Fruit fly (Drosophila melanogaster) whole organism, embryonic: ENCODE measurements around the gene BBS1.

ENCODE experiments used
- CG12299 ChIP-seq: fragments of 200-800 bp; sonication (Bioruptor generic); optimal IDR thresholded peaks from 2 replicates; lab custom pipeline; 2018; ENCODE audit warnings: missing biosample characterization, mild to moderate bottlenecking, missing genetic modification characterization
- CG13894 ChIP-seq: fragments of 200-800 bp; sonication (Bioruptor generic); optimal IDR thresholded peaks from 3 replicates; lab custom pipeline; 2018; ENCODE audit warnings: missing biosample characterization, mild to moderate bottlenecking, missing genetic modification characterization, moderate library complexity
- CG3838 ChIP-seq: fragments of 200-800 bp; sonication (Bioruptor generic); optimal IDR thresholded peaks from 3 replicates; lab custom pipeline; 2016; ENCODE audit warnings: missing biosample characterization, missing genetic modification characterization
- CG42726 ChIP-seq: fragments of 200-800 bp; sonication (Bioruptor generic); IDR thresholded peaks from 2 replicates; pipeline ENCODE4 v1.3.6; 2022; ENCODE audit warnings: missing biosample characterization, missing genetic modification characterization; ENCODE audit not compliant: partially characterized antibody
- Hmr ChIP-seq: fragments of 200-800 bp; sonication (Bioruptor generic); optimal IDR thresholded peaks from 3 replicates; lab custom pipeline; 2017; ENCODE audit warnings: mild to moderate bottlenecking, missing biosample characterization, missing genetic modification reagents, missing genetic modification characterization
- Spps ChIP-seq: fragments of 200-800 bp; sonication (Bioruptor generic); optimal IDR thresholded peaks from 2 replicates; lab custom pipeline; 2018; ENCODE audit warnings: missing biosample characterization, mild to moderate bottlenecking, missing genetic modification characterization
- eve ChIP-seq, 2 experiments: fragments of >200 bp; optimal IDR thresholded peaks; 2 replicates each; lab custom pipeline; 2017; ENCODE audit warnings: missing biosample characterization in 2 of 2, missing genetic modification characterization in 2 of 2

DNA sequence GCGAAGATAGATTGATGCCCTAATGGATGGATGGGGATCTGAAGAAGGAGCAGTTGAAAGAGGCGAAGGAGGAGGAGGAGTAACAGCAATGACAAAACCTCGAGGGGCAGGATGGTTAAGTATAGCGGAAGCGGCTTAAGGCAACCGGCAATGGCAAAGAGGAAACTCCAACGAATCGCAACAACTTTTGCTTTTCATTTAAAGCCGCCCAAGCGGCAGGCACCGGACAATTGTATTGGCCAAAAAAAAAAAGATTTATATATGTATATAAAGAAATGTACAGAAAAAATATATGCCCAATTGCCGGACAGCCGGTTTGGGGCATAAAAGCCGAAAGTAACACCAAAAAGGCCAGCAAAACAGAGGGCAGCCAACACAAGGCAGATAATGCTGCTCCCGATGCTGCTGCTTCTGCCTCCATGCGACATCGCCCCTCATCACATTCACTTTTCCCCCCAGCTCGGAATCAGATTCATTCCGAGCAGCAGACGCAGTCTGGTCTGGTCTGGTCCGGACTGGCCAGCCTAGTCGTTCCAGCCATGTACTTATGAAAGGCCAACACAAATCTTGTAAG lies 34.3 kb upstream of the BBS1 start:
- no peak for TF ChIP-seq eve (GFP tag; optimal IDR thresholded peaks at IDR 0.05; lab: Kevin White, UChicago)
- TF ChIP-seq CG12299 (tag; lab: Kevin White, UChicago): no peak
- no peak for TF ChIP-seq Spps
- TF ChIP-seq CG3838 (GFP tag; lab: Kevin White, UChicago): no peak
- peak; percentile 9 for TF ChIP-seq CG13894 (tag; lab: Kevin White, UChicago)
- TF ChIP-seq CG42726 (GFP tag; lab: Robert Waterston, UW): no peak
- no peak for TF ChIP-seq Hmr
